Worm (Caenorhabditis elegans): ENCODE measurements around the gene C34C12.8.
A peak's percentile ranks its signal among the peaks of the same experiment; 100 is the strongest.

C34C12.8 gene

DNA sequence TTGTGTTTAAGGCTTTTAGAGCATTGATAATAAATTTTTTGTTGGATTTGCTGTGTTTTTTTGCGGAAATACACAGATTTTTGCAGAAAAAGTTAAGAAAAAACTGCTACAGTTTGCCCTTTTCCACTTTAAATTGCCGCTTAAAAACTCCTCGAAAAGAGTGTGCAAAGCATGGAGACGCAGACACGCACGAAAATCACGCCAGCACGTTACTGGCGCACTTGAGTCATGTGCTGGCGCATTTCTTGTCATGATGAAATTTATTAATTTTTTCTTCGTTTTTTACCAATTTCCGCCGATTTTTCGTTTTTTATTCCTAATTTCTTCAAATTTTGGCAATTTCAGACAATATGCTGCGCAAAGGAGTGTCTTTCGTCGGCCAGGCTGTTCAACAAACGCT, at the start of gene C34C12.8:
Gene C34C12.8, plus strand, starts transcription at position 346 of the 400 bp plus-strand sequence.
- TF ChIP-seq tab-1 (GFP tag; IDR thresholded peaks at IDR 0.05) = no peak
- peak; percentile 70; the same call in 1 of the 2 replicates for TF ChIP-seq flt-1 (GFP tag; IDR thresholded peaks at IDR 0.05)
- TF ChIP-seq ztf-29 (GFP tag; IDR thresholded peaks at IDR 0.05) = no peak
- peak; percentile 66; the same call in 1 of the 2 replicates for TF ChIP-seq ztf-23 (GFP tag; IDR thresholded peaks at IDR 0.05)
- TF ChIP-seq cog-1 (tag; optimal IDR thresholded peaks at IDR 0.05) = peak; percentile 46
- no peak for TF ChIP-seq med-1 (GFP tag; optimal IDR thresholded peaks at IDR 0.05; ENCODE audit: insufficient read depth)

DNA sequence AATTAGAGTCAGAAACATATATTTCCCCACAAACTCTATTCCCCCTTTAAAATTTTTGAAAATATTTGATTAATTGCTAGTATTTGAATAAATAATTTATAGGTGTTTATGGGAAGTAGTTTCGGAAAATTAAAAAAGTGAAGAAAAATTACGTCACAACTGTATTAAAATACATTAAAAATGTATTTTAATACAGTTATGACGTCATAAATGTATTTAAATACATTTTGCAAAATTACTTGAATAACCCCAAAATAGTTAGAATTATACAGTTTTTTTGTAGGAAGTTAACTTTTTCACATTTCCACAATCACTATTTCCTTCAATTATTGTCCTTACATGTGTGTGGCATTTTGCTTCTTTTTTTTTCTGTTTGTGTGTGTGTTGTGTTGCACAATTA, 46.8 kb upstream of the C34C12.8 start:
- no peak for TF ChIP-seq tab-1 (GFP tag; IDR thresholded peaks at IDR 0.05)
- TF ChIP-seq ref-1 (GFP tag; conservative IDR thresholded peaks at IDR 0.05) = no peak
- TF ChIP-seq flt-1 (GFP tag; IDR thresholded peaks at IDR 0.05) = no peak
- TF ChIP-seq ztf-23 (GFP tag; IDR thresholded peaks at IDR 0.05) = no peak
- no peak for TF ChIP-seq T22C8.4 (GFP tag; IDR thresholded peaks at IDR 0.05)
- no peak for TF ChIP-seq ztf-29 (GFP tag; IDR thresholded peaks at IDR 0.05)
- TF ChIP-seq klf-2 (GFP tag; conservative IDR thresholded peaks at IDR 0.05) = no peak
- TF ChIP-seq med-1 (GFP tag; optimal IDR thresholded peaks at IDR 0.05; ENCODE audit: insufficient read depth) = no peak
- no peak for TF ChIP-seq cog-1 (tag; optimal IDR thresholded peaks at IDR 0.05)

DNA sequence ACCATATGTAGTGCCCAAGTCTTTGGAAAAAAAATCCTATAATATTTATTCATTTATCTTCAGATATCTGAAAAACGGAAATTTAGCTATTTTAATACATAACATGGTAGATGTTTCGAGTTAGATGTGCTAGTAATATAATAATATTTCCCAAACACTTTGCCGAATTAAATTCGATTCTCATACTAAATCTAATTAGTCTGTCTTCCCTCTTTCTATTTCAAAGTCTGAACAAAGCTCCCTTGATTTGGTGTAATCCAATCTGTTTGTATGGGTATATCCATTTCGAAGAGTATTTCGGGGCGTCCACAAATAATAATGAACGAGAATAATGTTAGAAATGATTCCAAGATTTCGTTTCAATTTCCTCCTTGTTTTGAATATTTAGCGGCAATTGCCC, 45.8 kb upstream of the C34C12.8 start:
- no peak for TF ChIP-seq med-1 (GFP tag; optimal IDR thresholded peaks at IDR 0.05; ENCODE audit: insufficient read depth)
- no peak for TF ChIP-seq flt-1 (GFP tag; IDR thresholded peaks at IDR 0.05)
- TF ChIP-seq ref-1 (GFP tag; conservative IDR thresholded peaks at IDR 0.05) = no peak
- TF ChIP-seq ztf-29 (GFP tag; IDR thresholded peaks at IDR 0.05) = no peak
- TF ChIP-seq tab-1 (GFP tag; IDR thresholded peaks at IDR 0.05) = no peak
- TF ChIP-seq ztf-23 (GFP tag; IDR thresholded peaks at IDR 0.05) = no peak
- TF ChIP-seq klf-2 (GFP tag; conservative IDR thresholded peaks at IDR 0.05) = no peak
- no peak for TF ChIP-seq T22C8.4 (GFP tag; IDR thresholded peaks at IDR 0.05)
- no peak for TF ChIP-seq cog-1 (tag; optimal IDR thresholded peaks at IDR 0.05)

DNA sequence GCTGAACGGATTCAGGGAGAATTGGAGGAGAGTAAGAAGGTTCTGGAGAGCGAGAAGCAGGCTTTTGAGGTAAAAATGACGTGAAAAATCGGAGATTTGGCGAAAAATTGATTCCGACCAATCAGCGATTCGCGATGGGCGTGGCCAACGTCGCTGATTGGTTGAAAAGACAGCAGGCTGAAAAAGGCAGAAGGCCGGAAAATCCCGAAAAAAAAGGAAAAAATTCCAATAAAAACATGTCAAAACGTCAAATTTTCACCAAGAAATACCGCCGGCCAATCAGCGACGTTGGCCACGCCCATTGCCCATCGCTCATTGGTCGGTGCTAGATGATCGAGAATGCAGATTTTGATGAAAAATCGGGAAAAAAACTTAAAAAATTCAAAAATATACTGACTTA, 42.8 kb upstream of the C34C12.8 start:
- no peak for TF ChIP-seq flt-1 (GFP tag; IDR thresholded peaks at IDR 0.05)
- no peak for TF ChIP-seq T22C8.4 (GFP tag; IDR thresholded peaks at IDR 0.05)
- TF ChIP-seq tab-1 (GFP tag; IDR thresholded peaks at IDR 0.05) = no peak
- no peak for TF ChIP-seq ztf-23 (GFP tag; IDR thresholded peaks at IDR 0.05)
- TF ChIP-seq ztf-29 (GFP tag; IDR thresholded peaks at IDR 0.05) = no peak
- TF ChIP-seq cog-1 (tag; optimal IDR thresholded peaks at IDR 0.05) = no peak

DNA sequence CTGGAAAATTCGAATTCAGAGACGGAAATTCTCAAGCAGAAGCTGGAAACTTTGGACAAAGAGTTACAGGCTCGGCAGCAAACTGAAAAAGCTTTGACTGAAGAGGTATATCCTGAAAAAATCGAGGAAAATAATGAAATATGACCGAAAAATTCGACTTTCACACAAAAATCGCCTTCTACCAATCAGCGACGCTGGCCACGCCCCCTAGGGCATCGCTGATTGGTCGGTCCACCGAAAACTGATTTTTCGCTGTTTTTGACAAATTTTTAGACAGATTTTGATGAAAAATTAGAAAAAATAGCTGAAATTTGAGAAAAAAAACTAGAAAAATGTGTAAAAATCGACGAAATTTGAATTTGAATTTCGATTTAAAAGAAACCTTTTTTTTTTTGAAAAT, 41.3 kb upstream of the C34C12.8 start:
- TF ChIP-seq flt-1 (GFP tag; IDR thresholded peaks at IDR 0.05) = no peak
- TF ChIP-seq klf-2 (GFP tag; conservative IDR thresholded peaks at IDR 0.05) = no peak
- TF ChIP-seq med-1 (GFP tag; optimal IDR thresholded peaks at IDR 0.05; ENCODE audit: insufficient read depth) = no peak
- no peak for TF ChIP-seq cog-1 (tag; optimal IDR thresholded peaks at IDR 0.05)

DNA sequence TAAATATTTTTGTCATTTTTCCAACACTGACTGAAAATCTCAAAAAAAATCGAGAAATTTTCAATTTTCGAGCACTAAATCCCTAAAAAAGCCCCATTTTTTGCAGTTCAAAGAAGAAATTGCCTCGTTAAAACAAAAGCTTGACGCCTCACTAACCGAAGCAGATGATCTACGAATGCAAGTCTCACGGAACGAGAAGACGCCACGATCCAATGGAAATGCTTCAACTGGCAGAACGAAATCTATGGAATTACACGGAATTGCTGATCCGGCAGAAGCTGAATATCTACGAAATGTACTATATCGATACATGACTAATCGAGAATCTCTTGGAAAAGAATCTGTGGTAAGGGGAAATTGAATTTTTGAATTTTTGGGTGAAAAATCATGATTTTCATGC, 36.3 kb upstream of the C34C12.8 start:
- TF ChIP-seq T22C8.4 (GFP tag; IDR thresholded peaks at IDR 0.05) (no peak), ref-1 (GFP tag; conservative IDR thresholded peaks at IDR 0.05) (no peak), flt-1 (GFP tag; IDR thresholded peaks at IDR 0.05) (no peak), ztf-29 (GFP tag; IDR thresholded peaks at IDR 0.05) (no peak), klf-2 (GFP tag; conservative IDR thresholded peaks at IDR 0.05) (no peak), med-1 (GFP tag; optimal IDR thresholded peaks at IDR 0.05; ENCODE audit: insufficient read depth) (no peak), tab-1 (GFP tag; IDR thresholded peaks at IDR 0.05) (no peak), ztf-23 (GFP tag; IDR thresholded peaks at IDR 0.05) (no peak), cog-1 (tag; optimal IDR thresholded peaks at IDR 0.05) (no peak)

DNA sequence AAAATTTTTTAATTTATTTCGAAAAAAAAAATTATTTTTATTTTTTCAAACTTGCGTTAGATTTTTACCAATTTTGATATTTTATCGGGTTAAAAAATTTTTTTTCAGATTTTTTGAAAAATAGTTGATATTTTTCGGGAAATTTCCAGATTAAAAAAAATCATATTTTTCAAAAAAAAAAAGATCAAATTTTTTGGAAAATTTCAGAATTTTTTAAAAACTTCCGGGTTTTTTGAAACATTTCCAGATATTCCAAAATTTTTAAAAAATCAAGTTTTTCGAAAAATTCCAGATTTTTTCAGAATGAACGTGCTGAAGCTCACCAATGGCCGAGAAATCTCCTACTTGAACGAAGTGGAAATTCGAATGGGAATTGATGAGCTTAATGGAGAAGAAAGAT, 34.8 kb upstream of the C34C12.8 start, which contains the start of gene metl-18:
Gene metl-18, plus strand, starts transcription at position 301 of the 400 bp plus-strand sequence.
- TF ChIP-seq ztf-29 (GFP tag; IDR thresholded peaks at IDR 0.05) (no peak), tab-1 (GFP tag; IDR thresholded peaks at IDR 0.05) (no peak), klf-2 (GFP tag; conservative IDR thresholded peaks at IDR 0.05) (no peak), ztf-23 (GFP tag; IDR thresholded peaks at IDR 0.05) (no peak), ref-1 (GFP tag; conservative IDR thresholded peaks at IDR 0.05) (no peak), flt-1 (GFP tag; IDR thresholded peaks at IDR 0.05) (no peak), cog-1 (tag; optimal IDR thresholded peaks at IDR 0.05) (no peak), med-1 (GFP tag; optimal IDR thresholded peaks at IDR 0.05; ENCODE audit: insufficient read depth) (no peak), T22C8.4 (GFP tag; IDR thresholded peaks at IDR 0.05) (no peak)

DNA sequence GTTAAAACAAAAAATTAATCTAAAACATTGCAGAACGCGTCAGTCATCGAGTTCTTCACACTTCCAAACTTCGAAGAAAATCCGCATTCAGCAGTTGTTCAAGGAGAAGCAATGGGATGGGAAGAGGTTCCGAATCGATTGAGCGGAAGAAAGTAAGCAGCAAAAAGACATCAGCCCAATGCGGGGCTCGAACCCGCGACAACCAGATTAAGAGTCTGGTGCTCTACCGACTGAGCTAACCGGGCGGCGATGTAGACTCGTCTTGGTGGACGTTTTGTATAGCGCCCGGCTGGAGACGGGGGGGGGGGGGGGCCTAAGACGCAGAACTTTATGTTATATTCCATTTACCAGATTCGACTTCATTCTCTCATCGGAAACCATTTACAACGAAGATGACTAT, 33.5 kb upstream of the C34C12.8 start:
- TF ChIP-seq flt-1 (GFP tag; IDR thresholded peaks at IDR 0.05) (0 out of 2 replicates have a peak, but pooled peaks have one; percentile 4), ztf-23 (GFP tag; IDR thresholded peaks at IDR 0.05) (no peak), ref-1 (GFP tag; conservative IDR thresholded peaks at IDR 0.05) (no peak)

DNA sequence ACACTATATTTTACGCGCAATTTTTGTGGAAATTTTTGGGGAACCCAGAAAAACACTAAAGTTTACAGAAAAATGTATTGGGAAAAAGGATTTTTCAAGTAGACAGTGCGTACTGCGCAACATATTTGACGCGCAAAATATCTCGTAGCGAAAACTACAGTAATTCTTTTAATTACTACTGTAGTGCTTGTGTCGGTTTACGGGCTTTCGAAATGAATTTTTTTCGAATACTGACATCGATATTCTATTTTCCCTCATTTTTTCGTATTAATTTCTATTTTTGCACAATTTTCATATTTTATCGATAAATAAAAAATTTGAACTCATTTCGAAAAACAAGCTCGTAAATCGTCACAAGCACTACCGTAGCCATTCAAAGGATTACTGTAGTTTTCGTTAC, 31.6 kb upstream of the C34C12.8 start:
- TF ChIP-seq ztf-29 (GFP tag; IDR thresholded peaks at IDR 0.05) (no peak), tab-1 (GFP tag; IDR thresholded peaks at IDR 0.05) (no peak), ztf-23 (GFP tag; IDR thresholded peaks at IDR 0.05) (no peak), T22C8.4 (GFP tag; IDR thresholded peaks at IDR 0.05) (no peak), ref-1 (GFP tag; conservative IDR thresholded peaks at IDR 0.05) (no peak), flt-1 (GFP tag; IDR thresholded peaks at IDR 0.05) (no peak), cog-1 (tag; optimal IDR thresholded peaks at IDR 0.05) (no peak), klf-2 (GFP tag; conservative IDR thresholded peaks at IDR 0.05) (no peak), med-1 (GFP tag; optimal IDR thresholded peaks at IDR 0.05; ENCODE audit: insufficient read depth) (no peak)

DNA sequence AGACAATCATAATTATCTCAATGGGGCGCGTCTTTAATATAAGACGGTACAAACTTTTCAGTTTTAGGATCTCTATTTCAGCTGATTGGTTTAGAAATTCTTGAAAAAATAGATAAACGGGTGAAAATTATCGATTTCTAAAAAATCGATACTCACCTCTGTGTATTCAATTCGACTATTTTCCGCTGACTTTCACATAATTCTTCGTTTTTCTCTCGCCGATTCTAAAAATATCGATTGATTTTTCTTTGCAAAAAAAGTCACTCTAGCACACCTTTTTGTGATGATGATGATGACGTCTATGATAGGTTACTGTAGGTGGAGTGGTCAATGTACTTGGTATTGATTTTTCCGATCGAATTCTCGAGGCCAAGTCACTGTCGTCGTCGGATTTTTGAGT, 30.4 kb upstream of the C34C12.8 start:
- TF ChIP-seq T22C8.4 (GFP tag; IDR thresholded peaks at IDR 0.05) (peak; percentile 65), cog-1 (tag; optimal IDR thresholded peaks at IDR 0.05) (no peak), flt-1 (GFP tag; IDR thresholded peaks at IDR 0.05) (no peak)

DNA sequence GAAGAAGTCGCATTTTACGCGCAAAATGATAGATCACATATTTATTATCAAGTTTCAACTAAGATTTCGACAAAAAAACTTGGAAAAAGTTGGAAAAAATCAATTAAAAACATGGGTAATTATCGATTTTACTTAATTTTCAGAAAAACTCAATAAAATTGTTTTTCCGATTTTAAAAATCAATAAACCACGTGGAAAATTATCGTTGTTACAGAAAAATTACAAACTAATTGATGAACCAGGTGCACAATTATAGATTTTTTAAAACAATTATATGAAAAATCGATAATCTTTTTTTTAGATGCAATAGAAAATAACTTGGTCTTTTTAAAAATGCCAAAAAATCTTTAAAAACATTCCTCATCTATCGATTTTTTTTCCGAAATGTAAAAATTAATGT, 29.5 kb upstream of the C34C12.8 start:
- no peak for TF ChIP-seq ref-1 (GFP tag; conservative IDR thresholded peaks at IDR 0.05)

Data from whole organism, midembryonic.